Fruit fly (Drosophila melanogaster): ENCODE results near the gene CG14983.

Gene CG14983

DNA sequence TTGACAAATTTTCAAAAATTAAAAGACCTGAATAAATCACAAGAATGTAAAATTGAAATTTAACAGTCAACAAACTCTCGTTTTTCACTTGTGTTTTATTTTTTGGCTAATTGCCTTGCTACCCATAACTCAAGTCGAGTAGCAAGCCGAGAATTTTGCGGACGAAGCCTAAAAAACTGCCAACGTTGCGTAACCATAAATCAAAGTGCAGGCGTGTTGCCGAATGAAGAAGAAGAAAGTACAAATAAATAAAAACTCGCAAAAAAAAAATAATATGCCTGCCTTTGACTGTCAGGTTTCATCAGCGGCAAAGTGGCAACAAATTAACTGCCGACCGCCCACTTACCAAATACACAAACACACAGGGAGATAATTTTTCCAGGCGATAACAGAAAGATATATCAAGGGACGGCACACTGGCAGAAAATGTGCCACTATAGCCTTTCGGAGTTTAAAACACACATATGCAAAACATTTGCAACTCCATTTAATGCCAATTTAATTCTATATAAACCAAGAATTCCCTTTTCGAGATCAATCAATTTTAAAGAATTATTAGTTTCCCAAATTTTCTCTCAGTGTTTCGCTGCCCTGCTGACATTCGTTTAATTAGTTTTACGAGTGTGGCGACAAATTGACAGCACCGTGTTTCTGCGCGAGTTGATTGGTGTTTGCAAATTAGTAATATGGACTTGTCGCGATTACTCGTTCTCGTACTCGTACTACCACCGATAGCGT is 20.7 kb downstream of the CG14983 start (continued):
- TF ChIP-seq CG7368 (GFP tag; optimal IDR thresholded peaks at IDR 0.05) (peak; percentile 73), salr (GFP tag; optimal IDR thresholded peaks at IDR 0.05) (peak; percentile 51 to 62), CG6792 (GFP tag; optimal IDR thresholded peaks at IDR 0.05) (peak; percentile 85), Sox102F (GFP tag; optimal IDR thresholded peaks at IDR 0.05) (peak; percentile 91), CG11762 (GFP tag; optimal IDR thresholded peaks at IDR 0.05; ENCODE audit: insufficient read depth) (peak; percentile 62), CG8632 (GFP tag; optimal IDR thresholded peaks at IDR 0.05) (peak; percentile 84), pdm3 (GFP tag; optimal IDR thresholded peaks at IDR 0.05) (peak; percentile 88), Gug (GFP tag; IDR thresholded peaks at IDR 0.05) (peak; percentile 70), CG3032 (tag; optimal IDR thresholded peaks at IDR 0.05) (no peak), fkh (GFP tag; optimal IDR thresholded peaks at IDR 0.05) (peak; percentile 55), Eip93F (GFP tag; optimal IDR thresholded peaks at IDR 0.05) (peak; percentile 69), CG6276 (GFP tag; optimal IDR thresholded peaks at IDR 0.05) (peak; percentile 53), topi (GFP tag; optimal IDR thresholded peaks at IDR 0.05) (peak; percentile 86), esn (GFP tag; optimal IDR thresholded peaks at IDR 0.05) (peak; percentile 92), CG15336 (GFP tag; IDR thresholded peaks at IDR 0.05) (peak; percentile 78), eg (GFP tag; IDR thresholded peaks at IDR 0.05) (peak; percentile 80), achi (GFP tag; optimal IDR thresholded peaks at IDR 0.05) (peak; percentile 84), Eip78C (GFP tag) (peak; percentile 93), CG9139 (GFP tag; optimal IDR thresholded peaks at IDR 0.05) (no peak), CG11902 (GFP tag; optimal IDR thresholded peaks at IDR 0.05) (peak; percentile 83), CG6808 (GFP tag; optimal IDR thresholded peaks at IDR 0.05) (peak; percentile 29), CG1621 (tag; optimal IDR thresholded peaks at IDR 0.05) (peak; percentile 57), vri (GFP tag; optimal IDR thresholded peaks at IDR 0.05) (peak; percentile 92), OdsH (GFP tag; optimal IDR thresholded peaks at IDR 0.05) (peak; percentile 86)

DNA sequence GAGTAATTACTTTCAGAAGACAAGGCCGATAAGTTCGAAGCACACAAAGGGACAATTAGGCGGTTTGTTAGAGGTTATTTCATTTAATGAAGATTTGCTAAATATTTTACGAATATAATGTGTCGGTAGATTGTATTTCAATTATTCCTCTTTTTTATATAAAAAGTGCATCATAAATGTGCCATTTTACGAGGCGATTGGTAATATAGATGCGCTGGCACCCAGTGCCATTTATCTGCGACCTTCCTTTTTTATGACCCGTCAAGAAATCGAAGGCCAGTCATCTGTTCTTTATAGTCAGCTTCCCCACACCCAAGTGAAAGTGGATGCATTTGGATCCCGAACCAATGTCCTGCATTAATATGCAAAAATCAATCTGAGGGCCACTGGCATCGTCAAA is 21.6 kb downstream of the CG14983 start:
- no peak for TF ChIP-seq Hr38 (GFP tag; optimal IDR thresholded peaks at IDR 0.05)
- TF ChIP-seq Hr4 (GFP tag; optimal IDR thresholded peaks at IDR 0.05), result no peak
- TF ChIP-seq CG7368 (GFP tag; optimal IDR thresholded peaks at IDR 0.05), result no peak

DNA sequence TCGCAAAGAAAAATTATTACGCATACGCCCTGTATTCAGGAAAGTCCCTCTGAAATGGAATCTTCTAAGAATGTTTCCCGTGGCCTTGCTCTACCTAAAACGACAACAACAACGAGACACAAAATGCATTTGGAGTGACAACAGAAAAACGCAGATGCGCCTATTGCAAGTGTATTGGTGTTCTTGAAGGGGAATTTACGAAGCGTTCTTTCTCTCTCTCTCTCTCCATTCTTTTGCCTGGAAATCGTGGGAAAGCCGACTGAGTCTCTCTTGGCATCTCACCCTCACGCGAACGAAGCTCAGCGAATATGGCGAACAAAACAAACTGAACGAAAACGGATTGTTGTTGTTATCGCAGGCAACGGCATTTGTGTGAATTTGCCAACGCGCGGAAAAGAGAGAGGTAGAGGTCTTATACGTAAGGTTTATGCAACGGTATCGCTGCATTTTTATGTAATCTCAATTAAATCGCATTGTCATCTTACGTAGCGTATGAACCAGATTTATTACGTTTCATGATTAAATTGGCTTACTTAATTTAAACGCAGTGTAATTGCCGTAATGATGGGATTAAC is 22.8 kb downstream of the CG14983 start:
- TF ChIP-seq Eip78C (GFP tag), result peak; percentile 30
- peak; percentile 96 for TF ChIP-seq vri (GFP tag; optimal IDR thresholded peaks at IDR 0.05)
- TF ChIP-seq CG6163 (GFP tag; IDR thresholded peaks at IDR 0.05), result no peak

DNA sequence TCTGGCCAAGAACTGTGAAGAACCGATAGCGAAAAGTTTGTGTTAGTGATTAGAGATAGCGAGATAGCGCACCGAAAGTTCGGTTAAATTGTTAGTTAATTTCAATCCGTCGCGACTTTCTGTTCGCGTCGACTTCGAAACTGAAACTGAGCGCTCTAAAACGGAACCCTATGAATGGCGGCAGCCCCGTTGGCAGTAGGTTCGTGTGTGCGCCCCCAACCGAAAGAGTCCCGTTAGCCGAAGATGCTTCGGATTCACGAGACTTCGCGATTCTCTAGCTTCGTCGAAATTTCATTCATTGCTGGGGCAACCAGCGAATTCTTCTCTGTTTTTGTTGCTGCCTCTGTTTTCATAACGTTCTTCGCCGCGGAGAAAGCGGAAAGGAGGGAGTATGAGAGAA is 23.6 kb downstream of the CG14983 start:
- TF ChIP-seq Eip78C (GFP tag), result no peak
- no peak for TF ChIP-seq CG3919 (GFP tag; optimal IDR thresholded peaks at IDR 0.05)
- no peak for TF ChIP-seq CG10631 (GFP tag; optimal IDR thresholded peaks at IDR 0.05)
- TF ChIP-seq vri (GFP tag; optimal IDR thresholded peaks at IDR 0.05), result peak; percentile 69
- TF ChIP-seq acj6 (GFP tag; optimal IDR thresholded peaks at IDR 0.05), result no peak
- TF ChIP-seq eg (GFP tag; IDR thresholded peaks at IDR 0.05), result no peak

DNA sequence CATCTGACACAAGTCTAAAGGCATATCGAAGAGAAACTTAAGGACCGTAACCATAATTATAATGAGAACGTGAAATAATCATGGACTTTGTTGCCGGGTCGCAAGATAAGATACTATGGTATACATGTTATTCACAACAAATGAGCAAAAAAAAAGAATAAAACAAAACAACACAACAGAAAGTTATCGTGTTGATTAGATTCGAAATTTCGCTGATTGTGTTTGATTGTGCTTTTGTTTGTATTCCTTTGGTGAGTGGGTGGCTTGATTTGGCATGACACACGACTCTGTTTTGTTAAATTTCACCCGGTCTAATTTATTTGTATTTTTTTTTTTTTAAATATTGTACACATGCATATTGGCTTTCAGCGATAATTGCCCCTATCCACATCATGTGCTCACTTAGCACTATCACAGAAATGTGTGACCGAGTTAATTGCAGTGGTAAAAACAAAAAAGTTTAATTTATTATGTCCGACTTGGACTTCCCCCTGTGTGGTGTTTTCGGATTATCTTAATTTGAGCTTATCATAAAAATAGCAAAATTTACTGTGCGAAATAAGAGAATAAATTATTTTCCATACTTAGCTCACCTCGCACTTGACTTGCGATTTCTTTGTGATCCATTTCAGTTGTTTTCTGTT is 25.4 kb downstream of the CG14983 start:
- TF ChIP-seq vri (GFP tag; optimal IDR thresholded peaks at IDR 0.05), result peak; percentile 74
- TF ChIP-seq Hr39 (GFP tag; optimal IDR thresholded peaks at IDR 0.05), result no peak

Measured in whole organism, prepupa.